Worm (Caenorhabditis elegans): ENCODE results near the gene ZK809.9.
A peak's percentile ranks its signal among the peaks of the same experiment; 100 is the strongest.

DNA sequence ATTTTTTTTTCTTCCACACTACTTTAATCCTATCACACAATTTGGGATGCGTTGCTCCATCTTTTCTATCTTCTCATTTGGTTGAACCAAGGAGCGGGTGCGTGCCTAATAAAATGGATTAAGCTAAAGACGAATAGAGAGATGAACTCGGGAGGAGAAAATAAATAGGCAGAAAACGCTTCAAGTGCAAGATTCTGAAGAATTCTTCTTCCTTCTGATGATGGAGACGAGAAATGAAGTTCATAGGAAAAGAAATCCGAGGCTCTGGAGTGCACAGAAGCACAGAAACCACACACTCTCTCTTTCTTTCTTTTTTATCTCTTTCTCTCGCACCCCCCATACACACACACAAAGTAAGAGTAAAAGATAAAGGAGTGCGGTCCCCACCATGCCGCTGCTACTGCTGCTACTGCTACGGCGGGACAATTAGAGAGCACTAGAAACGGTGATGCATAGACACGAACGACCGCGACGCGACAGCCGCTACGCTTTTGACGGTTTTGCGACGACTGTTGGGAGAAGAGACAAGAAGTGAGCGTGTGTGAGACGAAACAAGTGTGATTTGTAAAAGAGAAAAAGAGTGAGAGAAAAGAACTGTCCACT, 27.1 kb downstream of the ZK809.9 start:
- no peak for TF ChIP-seq ama-1 (optimal IDR thresholded peaks at IDR 0.05)
- TF ChIP-seq scrt-1 (GFP tag; IDR thresholded peaks at IDR 0.05), result no peak
- TF ChIP-seq tbx-11 (GFP tag; IDR thresholded peaks at IDR 0.05), result no peak
- no peak for TF ChIP-seq tbx-37 (GFP tag; conservative IDR thresholded peaks at IDR 0.05)
- peak; percentile 48 for TF ChIP-seq F13C5.2 (tag; optimal IDR thresholded peaks at IDR 0.05)
- TF ChIP-seq B0310.2 (tag; optimal IDR thresholded peaks at IDR 0.05), result no peak
- TF ChIP-seq flt-1 (GFP tag; IDR thresholded peaks at IDR 0.05), result no peak
- no peak for TF ChIP-seq tra-4 (tag; optimal IDR thresholded peaks at IDR 0.05)
- no peak for TF ChIP-seq ets-7 (tag; optimal IDR thresholded peaks at IDR 0.05)
- TF ChIP-seq ceh-36 (tag; optimal IDR thresholded peaks at IDR 0.05), result no peak
- peak; percentile 35 for TF ChIP-seq aly-1 (tag; optimal IDR thresholded peaks at IDR 0.05)
- no peak for TF ChIP-seq ceh-13 (GFP tag; optimal IDR thresholded peaks at IDR 0.05)
- TF ChIP-seq hmg-4 (GFP tag; optimal IDR thresholded peaks at IDR 0.05), result peak; percentile 82
- TF ChIP-seq pes-1 (GFP tag; IDR thresholded peaks at IDR 0.05), result 0 out of 2 replicates have a peak, but pooled peaks have one; percentile 38
